Worm (Caenorhabditis elegans) whole organism, late embryonic: ENCODE measurements around the gene spp-7.

ENCODE experiments used
- ama-1 ChIP-seq: fragments of 150-350 bp; optimal IDR thresholded peaks from 2 replicates; lab custom pipeline; 2014
- elt-4 ChIP-seq: sonication (generic microtip); optimal IDR thresholded peaks from 2 replicates; lab custom pipeline; 2016; ENCODE audit warnings: missing genetic modification characterization, missing compliant biosample characterization
- pqm-1 ChIP-seq: sonication (generic microtip); optimal IDR thresholded peaks from 2 replicates; lab custom pipeline; 2016; ENCODE audit warnings: missing genetic modification characterization, missing compliant biosample characterization
- ref-2 ChIP-seq: sonication (generic microtip); optimal IDR thresholded peaks from 2 replicates; lab custom pipeline; 2016; ENCODE audit warnings: missing genetic modification characterization, missing compliant biosample characterization
- sox-2 ChIP-seq: fragments of 200-800 bp; sonication (Bioruptor generic); IDR thresholded peaks from 2 replicates; pipeline ENCODE4 v1.3.6; 2022; ENCODE audit warnings: missing genetic modification reagents, missing genetic modification characterization, missing compliant biosample characterization
- unc-86 ChIP-seq: sonication (generic microtip); optimal IDR thresholded peaks from 2 replicates; lab custom pipeline; 2016; ENCODE audit warnings: missing genetic modification characterization, missing compliant biosample characterization

ce11 chrIV:5393566-5393965 is 22.0 kb downstream of the spp-7 start:
- TF ChIP-seq pqm-1 (tag; lab: Kevin White, UChicago): no peak
- TF ChIP-seq elt-4 (tag; lab: Kevin White, UChicago): no peak
- TF ChIP-seq sox-2 (GFP tag; lab: Robert Waterston, UW): no peak
- TF ChIP-seq ref-2 (tag; lab: Kevin White, UChicago): no peak
- no peak for TF ChIP-seq ama-1
- no peak for TF ChIP-seq unc-86 (tag; lab: Kevin White, UChicago)
